Fruit fly (Drosophila melanogaster): ENCODE measurements around the gene Rpt4R.

dm6 chr3L:11937270-11937669 lies 4.4 kb upstream of the Rpt4R start:
- TF ChIP-seq CTCF (optimal IDR thresholded peaks at IDR 0.05): no peak
- TF ChIP-seq CG8478 (optimal IDR thresholded peaks at IDR 0.05): no peak
